Fruit fly (Drosophila melanogaster) whole organism, embryonic: Measurements from ENCODE around the gene CG33702.
A peak's percentile ranks its signal among the peaks of the same experiment; 100 is the strongest.

Source experiments
- BtbVII ChIP-seq: fragments of 200-800 bp; sonication (Bioruptor generic); optimal IDR thresholded peaks from 3 replicates; lab custom pipeline; 2017; ENCODE audit warnings: missing biosample characterization, mild to moderate bottlenecking, missing genetic modification characterization
- CG12769 ChIP-seq: fragments of 200-800 bp; sonication (Bioruptor generic); optimal IDR thresholded peaks from 2 replicates; lab custom pipeline; 2019; ENCODE audit warnings: missing biosample characterization, mild to moderate bottlenecking, missing genetic modification characterization, moderate library complexity
- CG12942 ChIP-seq: fragments of 200-800 bp; sonication (Bioruptor generic); optimal IDR thresholded peaks from 3 replicates; lab custom pipeline; 2016; ENCODE audit warnings: missing biosample characterization, missing genetic modification characterization
- CG14441 ChIP-seq: fragments of 200-800 bp; sonication (Bioruptor generic); IDR thresholded peaks from 2 replicates; pipeline ENCODE4 v1.3.6; 2022; ENCODE audit warnings: missing biosample characterization, missing genetic modification characterization
- CG15479 ChIP-seq: fragments of 200-800 bp; sonication (Bioruptor generic); optimal IDR thresholded peaks from 3 replicates; lab custom pipeline; 2019; ENCODE audit warnings: missing biosample characterization, mild to moderate bottlenecking, missing genetic modification characterization, moderate library complexity
- CG15514 ChIP-seq: fragments of 200-800 bp; sonication (Bioruptor generic); optimal IDR thresholded peaks from 3 replicates; lab custom pipeline; 2017; ENCODE audit warnings: missing biosample characterization, missing genetic modification characterization, mild to moderate bottlenecking, moderate library complexity, missing genetic modification reagents
- CG17568 ChIP-seq: fragments of 200-800 bp; sonication (Bioruptor generic); optimal IDR thresholded peaks from 2 replicates; lab custom pipeline; 2018; ENCODE audit warnings: missing biosample characterization, mild to moderate bottlenecking, missing genetic modification characterization, moderate library complexity
- CG17912 ChIP-seq: fragments of 200-800 bp; sonication (Bioruptor generic); optimal IDR thresholded peaks from 2 replicates; lab custom pipeline; 2018; ENCODE audit warnings: missing biosample characterization, mild to moderate bottlenecking, missing genetic modification characterization
- CG18599 ChIP-seq: fragments of 200-800 bp; sonication (Bioruptor generic); optimal IDR thresholded peaks from 3 replicates; lab custom pipeline; 2017; ENCODE audit warnings: missing biosample characterization, missing genetic modification characterization, mild to moderate bottlenecking, moderate library complexity, missing genetic modification reagents
- CG2889 ChIP-seq: fragments of 200-800 bp; sonication (Bioruptor generic); IDR thresholded peaks from 3 replicates; pipeline ENCODE4 v1.3.6; 2022; ENCODE audit warnings: missing biosample characterization, missing genetic modification characterization
- CG32767 ChIP-seq: fragments of 200-800 bp; sonication (Bioruptor generic); IDR thresholded peaks from 2 replicates; pipeline ENCODE4 v1.3.6; 2022; ENCODE audit warnings: missing biosample characterization, missing genetic modification characterization
- CG3281 ChIP-seq: fragments of 200-800 bp; sonication (Bioruptor generic); optimal IDR thresholded peaks from 3 replicates; lab custom pipeline; 2017; ENCODE audit warnings: missing biosample characterization, mild to moderate bottlenecking, missing genetic modification characterization
- CG42726 ChIP-seq: fragments of 200-800 bp; sonication (Bioruptor generic); IDR thresholded peaks from 2 replicates; pipeline ENCODE4 v1.3.6; 2022; ENCODE audit warnings: missing biosample characterization, missing genetic modification characterization; ENCODE audit not compliant: partially characterized antibody
- CG43689 ChIP-seq: fragments of 200-800 bp; sonication (Bioruptor generic); IDR thresholded peaks from 2 replicates; pipeline ENCODE4 v1.3.6; 2022; ENCODE audit warnings: missing biosample characterization, missing genetic modification characterization
- CG7987 ChIP-seq: fragments of 200-800 bp; sonication (Bioruptor generic); optimal IDR thresholded peaks from 2 replicates; lab custom pipeline; 2018; ENCODE audit warnings: missing biosample characterization, mild to moderate bottlenecking, missing genetic modification characterization, moderate library complexity
- CG8089 ChIP-seq: fragments of 200-800 bp; sonication (Bioruptor generic); optimal IDR thresholded peaks from 3 replicates; lab custom pipeline; 2016; ENCODE audit warnings: missing biosample characterization, missing genetic modification characterization
- CG8388 ChIP-seq: fragments of 200-800 bp; sonication (Bioruptor generic); optimal IDR thresholded peaks from 2 replicates; lab custom pipeline; 2019; ENCODE audit warnings: missing biosample characterization, mild to moderate bottlenecking, missing genetic modification characterization, moderate library complexity
- CG9437 ChIP-seq: fragments of 200-800 bp; sonication (Bioruptor generic); optimal IDR thresholded peaks from 2 replicates; lab custom pipeline; 2018; ENCODE audit warnings: missing biosample characterization, mild to moderate bottlenecking, missing genetic modification characterization
- CkIIα-i1 ChIP-seq: fragments of 200-800 bp; sonication (Bioruptor generic); IDR thresholded peaks from 2 replicates; pipeline ENCODE4 v1.3.6; 2022; ENCODE audit warnings: missing biosample characterization, missing genetic modification characterization
- Dad ChIP-seq: fragments of 200-800 bp; sonication (Bioruptor generic); optimal IDR thresholded peaks from 3 replicates; lab custom pipeline; 2016; ENCODE audit warnings: missing biosample characterization, missing genetic modification characterization
- Dek ChIP-seq: fragments of 200-800 bp; sonication (Bioruptor generic); optimal IDR thresholded peaks from 3 replicates; lab custom pipeline; 2019; ENCODE audit warnings: missing biosample characterization, mild to moderate bottlenecking, missing genetic modification characterization, moderate library complexity
- Dip3 ChIP-seq: fragments of 200-800 bp; sonication (Bioruptor generic); optimal IDR thresholded peaks from 3 replicates; lab custom pipeline; 2016; ENCODE audit warnings: missing biosample characterization, missing genetic modification characterization
- Drgx ChIP-seq: fragments of 200-800 bp; sonication (Bioruptor generic); IDR thresholded peaks from 2 replicates; pipeline ENCODE4 v1.3.6; 2022; ENCODE audit warnings: missing biosample characterization, missing genetic modification characterization
- HHEX ChIP-seq: fragments of 200-800 bp; sonication (Bioruptor generic); optimal IDR thresholded peaks from 3 replicates; lab custom pipeline; 2017; ENCODE audit warnings: missing biosample characterization, mild to moderate bottlenecking, missing genetic modification characterization, missing genetic modification reagents
- HLHmδ ChIP-seq: fragments of 200-800 bp; sonication (Bioruptor generic); optimal IDR thresholded peaks from 2 replicates; lab custom pipeline; 2018; ENCODE audit warnings: missing biosample characterization, mild to moderate bottlenecking, missing genetic modification characterization, moderate library complexity
- Hey ChIP-seq: fragments of 200-800 bp; sonication (Bioruptor generic); optimal IDR thresholded peaks from 3 replicates; lab custom pipeline; 2018; ENCODE audit warnings: missing biosample characterization, mild to moderate bottlenecking, missing genetic modification characterization
- Lim3 ChIP-seq: fragments of 200-800 bp; sonication (Bioruptor generic); IDR thresholded peaks from 2 replicates; pipeline ENCODE4 v1.3.6; 2022; ENCODE audit warnings: missing biosample characterization, missing genetic modification characterization
- Optix ChIP-seq: fragments of 200-800 bp; sonication (Bioruptor generic); IDR thresholded peaks from 3 replicates; pipeline ENCODE4 v1.3.6; 2022; ENCODE audit warnings: missing biosample characterization, missing genetic modification characterization
- Rfx ChIP-seq: fragments of 200-800 bp; sonication (Bioruptor generic); IDR thresholded peaks from 2 replicates; pipeline ENCODE4 v1.3.6; 2022; ENCODE audit warnings: missing biosample characterization, missing genetic modification characterization
- Tbp ChIP-seq: fragments of >200 bp; optimal IDR thresholded peaks from 2 replicates; lab custom pipeline; 2018; ENCODE audit warnings: missing biosample characterization, missing genetic modification characterization
- aop ChIP-seq: fragments of 200-800 bp; sonication (Bioruptor generic); IDR thresholded peaks from 2 replicates; pipeline ENCODE4 v1.3.6; 2022; ENCODE audit warnings: missing biosample characterization, missing genetic modification characterization
- ato ChIP-seq: fragments of 200-800 bp; sonication (Bioruptor generic); IDR thresholded peaks from 2 replicates; pipeline ENCODE4 v1.3.6; 2022; ENCODE audit warnings: missing biosample characterization, missing genetic modification characterization; ENCODE audit not compliant: partially characterized antibody
- chinmo ChIP-seq: fragments of 200-800 bp; sonication (Bioruptor generic); IDR thresholded peaks from 4 replicates; pipeline ENCODE4 v1.3.6; 2022; ENCODE audit warnings: missing biosample characterization, missing genetic modification characterization; ENCODE audit not compliant: partially characterized antibody
- crol ChIP-seq: fragments of 200-800 bp; sonication (Bioruptor generic); IDR thresholded peaks from 2 replicates; pipeline ENCODE4 v1.3.6; 2022; ENCODE audit warnings: missing biosample characterization, missing genetic modification characterization
- dm ChIP-seq: fragments of 200-800 bp; sonication (Bioruptor generic); optimal IDR thresholded peaks from 3 replicates; lab custom pipeline; 2016; ENCODE audit warnings: missing biosample characterization, missing genetic modification characterization
- fd102C ChIP-seq: fragments of 200-800 bp; sonication (Bioruptor generic); optimal IDR thresholded peaks from 2 replicates; lab custom pipeline; 2018; ENCODE audit warnings: missing biosample characterization, mild to moderate bottlenecking, missing genetic modification characterization, moderate library complexity
- fd64A ChIP-seq: fragments of 200-800 bp; sonication (Bioruptor generic); optimal IDR thresholded peaks from 3 replicates; lab custom pipeline; 2018; ENCODE audit warnings: missing biosample characterization, mild to moderate bottlenecking, missing genetic modification characterization
- fd96Cb ChIP-seq: fragments of 200-800 bp; sonication (Bioruptor generic); optimal IDR thresholded peaks from 2 replicates; lab custom pipeline; 2018; ENCODE audit warnings: missing biosample characterization, mild to moderate bottlenecking, missing genetic modification characterization, moderate library complexity
- fru ChIP-seq: fragments of >200 bp; optimal IDR thresholded peaks from 2 replicates; lab custom pipeline; 2017
- gsb ChIP-seq: fragments of 200-800 bp; sonication (Bioruptor generic); IDR thresholded peaks from 2 replicates; pipeline ENCODE4 v1.3.6; 2022; ENCODE audit warnings: missing biosample characterization, missing genetic modification characterization
- jumu ChIP-seq: fragments of 200-800 bp; sonication (Bioruptor generic); optimal IDR thresholded peaks from 3 replicates; lab custom pipeline; 2016; ENCODE audit warnings: missing biosample characterization, missing genetic modification characterization
- kah ChIP-seq: fragments of 200-800 bp; sonication (Bioruptor generic); optimal IDR thresholded peaks from 2 replicates; lab custom pipeline; 2018; ENCODE audit warnings: missing biosample characterization, mild to moderate bottlenecking, missing genetic modification characterization
- mam ChIP-seq: fragments of 200-800 bp; sonication (Bioruptor generic); optimal IDR thresholded peaks from 3 replicates; lab custom pipeline; 2016; ENCODE audit warnings: missing biosample characterization, missing genetic modification characterization
- org-1 ChIP-seq: fragments of 200-800 bp; sonication (Bioruptor generic); optimal IDR thresholded peaks from 2 replicates; lab custom pipeline; 2017; ENCODE audit warnings: missing biosample characterization, missing genetic modification characterization
- otp ChIP-seq: fragments of 200-800 bp; sonication (Bioruptor generic); IDR thresholded peaks from 3 replicates; pipeline ENCODE4, ENCODE4 v1.3.6; 2022; ENCODE audit warnings: missing biosample characterization, missing genetic modification characterization
- pb ChIP-seq: fragments of 200-800 bp; sonication (Bioruptor generic); optimal IDR thresholded peaks from 3 replicates; lab custom pipeline; 2016; ENCODE audit warnings: missing biosample characterization, missing genetic modification characterization
- pros ChIP-seq: fragments of 200-800 bp; sonication (Bioruptor generic); optimal IDR thresholded peaks from 3 replicates; lab custom pipeline; 2019; ENCODE audit warnings: missing biosample characterization, mild to moderate bottlenecking, missing genetic modification characterization, moderate library complexity
- sens ChIP-seq: fragments of 200-800 bp; sonication (Bioruptor generic); peaks from one replicate; lab custom pipeline; 2016; ENCODE audit warnings: missing biosample characterization, missing genetic modification characterization
- sim ChIP-seq: fragments of 200-800 bp; sonication (Bioruptor generic); IDR thresholded peaks from 2 replicates; pipeline ENCODE4 v1.3.6; 2022; ENCODE audit warnings: missing biosample characterization, missing genetic modification characterization
- stwl ChIP-seq: fragments of 200-800 bp; sonication (Bioruptor generic); optimal IDR thresholded peaks from 3 replicates; lab custom pipeline; 2018; ENCODE audit warnings: missing biosample characterization, mild to moderate bottlenecking, missing genetic modification characterization, moderate library complexity
- vvl ChIP-seq: fragments of 200-800 bp; sonication (Bioruptor generic); IDR thresholded peaks from 2 replicates; pipeline ENCODE4 v1.3.6; 2022; ENCODE audit warnings: missing biosample characterization, missing genetic modification characterization

Gene CG33702

dm6 chr3L:9465652-9466244, 47.5 kb downstream of the CG33702 start (continued):
- TF ChIP-seq stwl (tag; lab: Kevin White, UChicago), result no peak
- no peak for TF ChIP-seq fd96Cb (tag; lab: Kevin White, UChicago)
- no peak for TF ChIP-seq pb (GFP tag; lab: Kevin White, UChicago)
- TF ChIP-seq Dip3 (GFP tag; lab: Kevin White, UChicago), result no peak
- TF ChIP-seq CG12942, result no peak
- TF ChIP-seq CG14441 (GFP tag; lab: Robert Waterston, UW), result no peak
- no peak for TF ChIP-seq CG17912 (GFP tag; lab: Kevin White, UChicago)
- TF ChIP-seq Hey (tag; lab: Kevin White, UChicago), result peak; percentile 30
- TF ChIP-seq otp (GFP tag; lab: Robert Waterston, UW), result no peak
- 0 out of 2 replicates have a peak, but pooled peaks have one; percentile 28 for TF ChIP-seq CG32767 (GFP tag; lab: Robert Waterston, UW)
- no peak for TF ChIP-seq CG2889 (GFP tag; lab: Robert Waterston, UW)
- TF ChIP-seq vvl (GFP tag; lab: Robert Waterston, UW), result peak; percentile 29; the same call in 1 of the 2 replicates
- 0 out of 4 replicates have a peak, but pooled peaks have one; percentile 40 for TF ChIP-seq chinmo (GFP tag; lab: Robert Waterston, UW)
- TF ChIP-seq CG3281 (GFP tag; lab: Kevin White, UChicago), result no peak
- no peak for TF ChIP-seq CkIIα-i1 (GFP tag; lab: Robert Waterston, UW)
- TF ChIP-seq ato, result no peak
- TF ChIP-seq sim, result no peak
- no peak for TF ChIP-seq CG7987 (GFP tag; lab: Kevin White, UChicago)
- no peak for TF ChIP-seq Dad (GFP tag; lab: Kevin White, UChicago)
- no peak for TF ChIP-seq dm (GFP tag; lab: Kevin White, UChicago)
- TF ChIP-seq CG42726 (GFP tag; lab: Robert Waterston, UW), result 0 out of 2 replicates have a peak, but pooled peaks have one; percentile 36
- TF ChIP-seq crol, result peak; percentile 91
- TF ChIP-seq fd64A (GFP tag; lab: Kevin White, UChicago), result no peak
- TF ChIP-seq CG15479, result no peak
- no peak for TF ChIP-seq Lim3
- TF ChIP-seq Dek (tag; lab: Kevin White, UChicago), result no peak
- no peak for TF ChIP-seq Tbp (GFP tag; lab: Kevin White, UChicago)
- TF ChIP-seq HHEX (GFP tag; lab: Kevin White, UChicago), result no peak
- TF ChIP-seq Drgx (GFP tag; lab: Robert Waterston, UW), result no peak
- TF ChIP-seq CG12769, result peak; percentile 30
- TF ChIP-seq Optix (GFP tag; lab: Robert Waterston, UW), result no peak
- TF ChIP-seq CG9437 (GFP tag; lab: Kevin White, UChicago), result no peak
- no peak for TF ChIP-seq gsb (GFP tag; lab: Robert Waterston, UW)
- no peak for TF ChIP-seq CG15514
- peak; percentile 16 for TF ChIP-seq CG18599 (GFP tag; lab: Kevin White, UChicago)
- no peak for TF ChIP-seq CG8089 (GFP tag; lab: Kevin White, UChicago)
- TF ChIP-seq sens (GFP tag; lab: Kevin White, UChicago), result peak; percentile 31
- peak; percentile 43 for TF ChIP-seq kah (GFP tag; lab: Kevin White, UChicago)
- no peak for TF ChIP-seq HLHmδ (GFP tag; lab: Kevin White, UChicago)
- no peak for TF ChIP-seq fd102C (GFP tag; lab: Kevin White, UChicago)
- no peak for TF ChIP-seq mam
- TF ChIP-seq org-1 (GFP tag; lab: Kevin White, UChicago), result no peak
- no peak for TF ChIP-seq CG17568 (GFP tag; lab: Kevin White, UChicago)
- TF ChIP-seq BtbVII (GFP tag; lab: Kevin White, UChicago), result no peak
- TF ChIP-seq pros (GFP tag; lab: Kevin White, UChicago), result peak; percentile 48
- no peak for TF ChIP-seq Rfx (GFP tag; lab: Robert Waterston, UW)
- TF ChIP-seq CG43689, result no peak
- no peak for TF ChIP-seq fru
- no peak for TF ChIP-seq aop (GFP tag; lab: Robert Waterston, UW)
- no peak for TF ChIP-seq jumu
- no peak for TF ChIP-seq CG8388 (GFP tag; lab: Kevin White, UChicago)
